Worm (Caenorhabditis elegans): ENCODE measurements around the gene fbxa-190.
A peak's percentile ranks its signal among the peaks of the same experiment; 100 is the strongest.

Gene fbxa-190

DNA sequence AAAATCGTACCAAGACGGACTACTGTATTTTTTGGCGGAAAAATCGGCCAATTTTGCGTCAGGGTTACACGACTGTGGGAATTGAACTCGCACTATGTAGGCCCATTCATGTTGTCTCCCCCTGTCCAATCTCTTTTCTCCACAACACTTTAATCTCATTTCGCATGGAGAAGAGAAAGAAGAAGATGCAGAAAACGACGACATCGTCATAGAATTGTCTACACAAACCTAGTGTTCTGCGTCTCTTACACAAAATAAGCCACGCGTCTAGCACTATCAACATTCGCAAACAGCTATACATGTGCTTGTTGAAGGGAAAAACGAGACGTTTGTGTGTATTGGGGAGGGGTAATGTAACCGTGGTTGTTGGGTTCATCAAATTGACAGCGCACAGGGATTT, 48.8 kb upstream of the fbxa-190 start (continued):
- no peak for TF ChIP-seq F10E7.11 (tag; optimal IDR thresholded peaks at IDR 0.05)
- peak; percentile 93 for TF ChIP-seq gei-17 (GFP tag; optimal IDR thresholded peaks at IDR 0.05)
- no peak for TF ChIP-seq F52B5.7 (tag; optimal IDR thresholded peaks at IDR 0.05)
- TF ChIP-seq repo-1 (tag; optimal IDR thresholded peaks at IDR 0.05) = peak; percentile 59
- TF ChIP-seq lin-40 (tag; optimal IDR thresholded peaks at IDR 0.05) = peak; percentile 95
- no peak for TF ChIP-seq chd-7 (tag; optimal IDR thresholded peaks at IDR 0.05)
- TF ChIP-seq lsl-1 (GFP tag; optimal IDR thresholded peaks at IDR 0.05) = no peak
- TF ChIP-seq snpc-3.4 (tag; optimal IDR thresholded peaks at IDR 0.05) = no peak
- no peak for TF ChIP-seq F57C9.4 (tag; optimal IDR thresholded peaks at IDR 0.05)
- TF ChIP-seq nhr-90 (tag; optimal IDR thresholded peaks at IDR 0.05) = no peak
- TF ChIP-seq madf-8 (GFP tag; conservative IDR thresholded peaks at IDR 0.05) = no peak
- TF ChIP-seq ztf-18 (tag; optimal IDR thresholded peaks at IDR 0.05) = no peak
- TF ChIP-seq ztf-28 (GFP tag; IDR thresholded peaks at IDR 0.05) = no peak
- no peak for TF ChIP-seq pha-4 (tag; optimal IDR thresholded peaks at IDR 0.05)
- no peak for TF ChIP-seq mxl-1 (tag; optimal IDR thresholded peaks at IDR 0.05)
- no peak for TF ChIP-seq madf-6 (GFP tag; IDR thresholded peaks at IDR 0.05)
- no peak for TF ChIP-seq bed-1 (GFP tag; IDR thresholded peaks at IDR 0.05)
- TF ChIP-seq sea-2 (GFP tag; IDR thresholded peaks at IDR 0.05) = no peak
- no peak for TF ChIP-seq F37B4.10 (GFP tag; IDR thresholded peaks at IDR 0.05)
- no peak for TF ChIP-seq him-1 (tag; optimal IDR thresholded peaks at IDR 0.05)
- no peak for TF ChIP-seq nhr-120 (GFP tag; IDR thresholded peaks at IDR 0.05)
- no peak for TF ChIP-seq egl-18 (GFP tag; IDR thresholded peaks at IDR 0.05)
- TF ChIP-seq ztf-26 (tag; optimal IDR thresholded peaks at IDR 0.05) = peak; percentile 88
- TF ChIP-seq C17E4.6 (GFP tag; IDR thresholded peaks at IDR 0.05) = no peak
- peak; percentile 91 for TF ChIP-seq ceh-27 (GFP tag; optimal IDR thresholded peaks at IDR 0.05)
- no peak for TF ChIP-seq F33H1.4 (GFP tag; IDR thresholded peaks at IDR 0.05)
- TF ChIP-seq efl-1 (GFP tag; optimal IDR thresholded peaks at IDR 0.05) = no peak
- no peak for TF ChIP-seq F57A8.1 (GFP tag; optimal IDR thresholded peaks at IDR 0.05)
- TF ChIP-seq K11D2.4 (GFP tag; IDR thresholded peaks at IDR 0.05) = peak; percentile 85
- no peak for TF ChIP-seq hlh-26 (GFP tag; conservative IDR thresholded peaks at IDR 0.05)
- no peak for TF ChIP-seq ceh-91 (GFP tag; IDR thresholded peaks at IDR 0.05)
- no peak for TF ChIP-seq let-607 (tag; optimal IDR thresholded peaks at IDR 0.05)
- no peak for TF ChIP-seq attf-3 (GFP tag; conservative IDR thresholded peaks at IDR 0.05)
- TF ChIP-seq sdz-38 (tag; optimal IDR thresholded peaks at IDR 0.05) = no peak
- TF ChIP-seq madf-10 (tag; optimal IDR thresholded peaks at IDR 0.05) = peak; percentile 22
- no peak for TF ChIP-seq fkh-3 (tag; optimal IDR thresholded peaks at IDR 0.05)
- peak; percentile 19 for TF ChIP-seq atf-7 (tag; optimal IDR thresholded peaks at IDR 0.05)
- TF ChIP-seq unc-62 (GFP tag; optimal IDR thresholded peaks at IDR 0.05) = no peak
- no peak for TF ChIP-seq ztf-22 (GFP tag; optimal IDR thresholded peaks at IDR 0.05)
- TF ChIP-seq sptf-2 (GFP tag; optimal IDR thresholded peaks at IDR 0.05) = no peak
- TF ChIP-seq akir-1 (GFP tag; optimal IDR thresholded peaks at IDR 0.05) = no peak
- no peak for TF ChIP-seq F39B2.1 (GFP tag; IDR thresholded peaks at IDR 0.05)
- TF ChIP-seq let-526 (GFP tag; IDR thresholded peaks at IDR 0.05) = no peak
- peak; percentile 87 for TF ChIP-seq dox-1 (GFP tag; IDR thresholded peaks at IDR 0.05)
- no peak for TF ChIP-seq hrde-1 (tag; optimal IDR thresholded peaks at IDR 0.05; ENCODE audit: borderline replicate concordance)
- no peak for TF ChIP-seq ccch-3 (GFP tag; optimal IDR thresholded peaks at IDR 0.05)
- TF ChIP-seq B0336.3 (GFP tag; IDR thresholded peaks at IDR 0.05) = peak; percentile 60
- no peak for TF ChIP-seq F49E8.2 (tag; optimal IDR thresholded peaks at IDR 0.05; ENCODE audit: insufficient read depth)
- TF ChIP-seq ZK185.1 (tag; optimal IDR thresholded peaks at IDR 0.05; ENCODE audit: poor library complexity, severe bottlenecking) = no peak
- TF ChIP-seq Y67H2A.10 (GFP tag; conservative IDR thresholded peaks at IDR 0.05) = no peak
